Worm (Caenorhabditis elegans) whole organism, L4/young adult: ENCODE data around the gene C14C10.10.

ENCODE experiments used
- W03F9.2 ChIP-seq: fragments of 150-350 bp; optimal IDR thresholded peaks from 2 replicates; lab custom pipeline; 2014; ENCODE audit warnings: missing biosample characterization, missing genetic modification characterization
- him-1 ChIP-seq: sonication (generic microtip); optimal IDR thresholded peaks from 2 replicates; lab custom pipeline; 2016; ENCODE audit warnings: missing genotype, missing genetic modification reagents, missing genetic modification characterization, missing compliant biosample characterization

ce11 chrV:12550755-12551154 is 48.2 kb downstream of the C14C10.10 start:
- TF ChIP-seq him-1 (tag; lab: Kevin White, UChicago) (no peak), W03F9.2 (tag; lab: Kevin White, UChicago) (no peak)
